Worm (Caenorhabditis elegans) whole organism, late embryonic: ENCODE data around the gene mop-25.2.

Source experiments
- K02D7.2 ChIP-seq: sonication (generic microtip); optimal IDR thresholded peaks from 2 replicates; lab custom pipeline; 2017; ENCODE audit warnings: mild to moderate bottlenecking, missing genetic modification characterization, missing compliant biosample characterization
- ets-4 ChIP-seq: sonication (generic microtip); optimal IDR thresholded peaks from 2 replicates; lab custom pipeline; 2016; ENCODE audit warnings: missing genetic modification characterization, missing compliant biosample characterization
- pha-4 ChIP-seq: fragments of 150-350 bp; optimal IDR thresholded peaks from 2 replicates; lab custom pipeline; 2018; ENCODE audit warnings: missing biosample characterization, missing genetic modification reagents, missing genetic modification characterization
- unc-55 ChIP-seq: sonication (generic microtip); optimal IDR thresholded peaks from 2 replicates; lab custom pipeline; 2017; ENCODE audit warnings: missing biosample characterization, missing genetic modification reagents, missing genetic modification characterization

DNA sequence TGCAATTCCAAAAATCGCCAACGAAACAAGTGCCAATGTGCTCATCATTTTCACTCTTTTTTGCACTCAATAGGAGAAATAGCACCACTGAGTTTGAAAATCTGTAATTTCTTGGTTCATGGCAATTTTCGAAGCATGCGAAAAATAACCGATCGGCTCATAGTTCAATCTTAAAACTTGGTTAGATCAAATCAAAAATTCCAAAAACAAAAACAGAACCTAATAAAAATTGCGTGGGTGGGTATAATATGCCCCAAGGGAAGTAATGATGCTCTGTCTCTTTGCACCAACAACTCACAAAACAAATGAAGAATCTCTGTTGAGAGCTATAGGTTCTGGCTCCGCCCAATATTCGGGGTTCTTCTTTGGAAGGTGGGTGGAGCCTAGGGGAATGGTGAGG is 11.7 kb downstream of the mop-25.2 start, which contains the start of gene nlp-11:
- TF ChIP-seq pha-4 (tag; lab: Kevin White, UChicago) (no peak), unc-55 (no peak), ets-4 (tag; lab: Kevin White, UChicago) (no peak), K02D7.2 (tag; lab: Kevin White, UChicago) (no peak)
